Fruit fly (Drosophila melanogaster): ENCODE data around the gene CG5157.

The CG5157 gene

DNA sequence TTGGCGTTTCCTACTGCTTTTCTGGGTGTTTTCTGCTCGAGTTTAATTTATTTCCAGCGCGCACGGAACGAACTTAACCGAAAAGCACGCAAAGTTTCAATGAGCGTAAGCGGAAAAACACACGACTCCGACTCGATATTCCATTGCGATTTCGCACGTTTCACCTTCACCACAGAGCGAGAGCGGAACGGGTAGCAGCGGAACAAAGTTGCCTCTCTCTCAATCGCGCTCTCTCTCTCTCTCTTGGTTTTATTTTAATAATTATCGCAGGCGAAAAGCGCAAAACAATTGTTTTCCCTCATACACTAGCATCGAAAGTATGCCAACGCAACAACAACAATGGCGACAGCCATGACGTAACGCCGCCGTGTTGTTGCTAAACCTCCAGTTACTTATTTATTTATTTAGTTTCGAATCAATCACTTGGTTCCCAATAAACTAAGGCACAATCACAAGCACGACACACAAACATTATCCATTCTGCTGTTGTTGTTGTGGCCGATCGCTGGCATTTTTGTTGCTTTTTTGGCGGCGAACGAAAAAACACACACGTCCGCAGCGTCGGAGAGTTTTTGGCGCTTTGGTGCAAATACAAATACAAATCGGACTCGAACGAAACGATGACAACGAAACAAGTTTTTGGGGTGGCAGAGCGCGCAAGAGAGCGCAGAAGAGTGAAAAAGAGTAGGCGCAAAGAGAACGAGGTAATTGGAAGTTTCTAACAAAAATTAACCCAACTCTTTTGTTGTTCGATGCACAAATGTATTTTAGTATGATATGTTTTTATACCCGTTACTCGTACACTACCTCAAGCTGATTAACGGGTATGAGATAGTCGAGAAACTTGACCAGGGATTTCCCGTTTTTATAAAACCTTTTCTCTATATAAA lies 26.7 kb upstream of the CG5157 start, which contains the start of gene CG5151:
Gene CG5151 (minus strand): TSS at position 552 of the 890 bp plus-strand sequence.
- TF ChIP-seq CG5204 (GFP tag; optimal IDR thresholded peaks at IDR 0.05) (no peak), toe (GFP tag; optimal IDR thresholded peaks at IDR 0.05) (no peak), cnc (optimal IDR thresholded peaks at IDR 0.05) (no peak), Mnt (GFP tag; optimal IDR thresholded peaks at IDR 0.05) (peak; percentile 48), CG7045 (GFP tag; optimal IDR thresholded peaks at IDR 0.05) (peak; percentile 16), CG7101 (tag; optimal IDR thresholded peaks at IDR 0.05) (peak; percentile 32), CG1620 (GFP tag; optimal IDR thresholded peaks at IDR 0.05) (no peak), Clk (GFP tag; optimal IDR thresholded peaks at IDR 0.05) (no peak), CG33017 (tag; optimal IDR thresholded peaks at IDR 0.05) (peak; percentile 73), kay (GFP tag; ENCODE audit: borderline replicate concordance) (peak; percentile 32), bab1 (GFP tag; optimal IDR thresholded peaks at IDR 0.05) (peak; percentile 24), cic (GFP tag; optimal IDR thresholded peaks at IDR 0.05) (peak; percentile 68), CG11617 (GFP tag; optimal IDR thresholded peaks at IDR 0.05) (peak; percentile 21), tj (GFP tag; optimal IDR thresholded peaks at IDR 0.05) (peak; percentile 53), ovo (GFP tag; optimal IDR thresholded peaks at IDR 0.05) (no peak), Crg-1 (GFP tag; optimal IDR thresholded peaks at IDR 0.05) (peak; percentile 2), CG14711 (tag; optimal IDR thresholded peaks at IDR 0.05) (peak; percentile 5), Hr96 (GFP tag; optimal IDR thresholded peaks at IDR 0.05) (no peak), pad (GFP tag; optimal IDR thresholded peaks at IDR 0.05) (no peak), CG12768 (GFP tag; optimal IDR thresholded peaks at IDR 0.05) (peak; percentile 21)

DNA sequence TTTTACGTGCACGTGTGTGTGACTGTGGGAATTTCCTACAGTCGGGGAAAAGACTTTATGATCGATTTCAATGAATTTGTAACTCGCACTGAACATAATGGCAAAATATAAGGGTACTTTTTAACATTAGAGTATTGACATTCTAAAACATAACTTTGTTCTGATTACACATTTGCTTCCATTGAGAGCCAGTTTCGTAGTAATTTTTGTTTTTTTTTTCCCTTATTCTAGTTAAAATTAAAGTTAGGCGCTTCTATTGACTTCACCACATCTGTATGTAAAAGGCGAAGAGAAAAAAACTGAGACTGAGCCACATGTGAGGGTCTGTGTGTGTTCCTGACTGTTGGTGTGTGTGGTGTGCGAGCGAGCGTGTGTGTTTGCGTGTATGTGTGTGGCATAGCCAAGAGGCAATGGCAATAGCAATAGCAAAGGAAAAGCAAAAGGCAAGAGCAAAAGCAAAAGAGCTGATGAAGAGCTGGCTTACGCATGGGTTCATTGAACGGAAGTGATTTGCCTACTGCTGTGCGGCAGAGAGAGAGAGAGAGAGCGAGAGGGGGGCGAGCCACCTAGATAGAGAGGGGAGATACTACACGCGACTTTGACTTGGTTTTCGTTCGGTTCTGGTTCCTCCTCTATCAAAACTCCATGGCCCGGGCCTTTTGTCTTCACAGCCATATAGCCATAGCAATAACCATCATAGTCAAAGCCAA lies 24.3 kb upstream of the CG5157 start:
- TF ChIP-seq CG7101 (tag; optimal IDR thresholded peaks at IDR 0.05), result no peak
- TF ChIP-seq bab1 (GFP tag; optimal IDR thresholded peaks at IDR 0.05), result no peak
- peak; percentile 9 for TF ChIP-seq pad (GFP tag; optimal IDR thresholded peaks at IDR 0.05)
- no peak for TF ChIP-seq ovo (GFP tag; optimal IDR thresholded peaks at IDR 0.05)
- TF ChIP-seq tj (GFP tag; optimal IDR thresholded peaks at IDR 0.05), result peak; percentile 3
- TF ChIP-seq toe (GFP tag; optimal IDR thresholded peaks at IDR 0.05), result no peak
- no peak for TF ChIP-seq cic (GFP tag; optimal IDR thresholded peaks at IDR 0.05)
- TF ChIP-seq kay (GFP tag; ENCODE audit: borderline replicate concordance), result no peak
- peak; percentile 11 for TF ChIP-seq CG11617 (GFP tag; optimal IDR thresholded peaks at IDR 0.05)
- no peak for TF ChIP-seq Mnt (GFP tag; optimal IDR thresholded peaks at IDR 0.05)
- no peak for TF ChIP-seq cnc (optimal IDR thresholded peaks at IDR 0.05)
- TF ChIP-seq CG12768 (GFP tag; optimal IDR thresholded peaks at IDR 0.05), result peak; percentile 59
- TF ChIP-seq CG5204 (GFP tag; optimal IDR thresholded peaks at IDR 0.05), result peak; percentile 28
- TF ChIP-seq Clk (GFP tag; optimal IDR thresholded peaks at IDR 0.05), result no peak
- TF ChIP-seq Crg-1 (GFP tag; optimal IDR thresholded peaks at IDR 0.05), result no peak
- TF ChIP-seq Hr96 (GFP tag; optimal IDR thresholded peaks at IDR 0.05), result peak; percentile 44
- no peak for TF ChIP-seq CG1620 (GFP tag; optimal IDR thresholded peaks at IDR 0.05)
- TF ChIP-seq CG7045 (GFP tag; optimal IDR thresholded peaks at IDR 0.05), result peak; percentile 57
- peak; percentile 27 for TF ChIP-seq CG33017 (tag; optimal IDR thresholded peaks at IDR 0.05)
- peak; percentile 20 for TF ChIP-seq CG14711 (tag; optimal IDR thresholded peaks at IDR 0.05)

DNA sequence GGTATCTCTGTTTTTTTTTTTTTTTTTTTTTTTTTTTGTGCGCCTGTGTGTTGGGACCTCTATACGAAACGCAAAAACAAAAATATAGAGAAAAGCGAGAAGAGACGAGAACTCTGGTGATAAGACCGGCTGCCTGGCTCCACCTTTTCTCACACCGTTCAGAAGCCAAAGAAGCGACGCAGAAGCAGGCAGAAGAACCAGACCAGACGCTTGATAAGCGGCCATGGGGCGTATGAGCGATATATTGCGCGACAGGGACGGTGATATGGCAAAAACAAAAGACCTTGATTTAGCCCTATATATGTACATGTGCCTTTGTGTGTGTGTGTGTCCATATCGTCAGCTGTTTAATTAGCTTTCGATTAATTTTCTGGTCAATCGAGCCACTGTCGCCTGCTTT lies 23.5 kb upstream of the CG5157 start:
- TF ChIP-seq cnc (optimal IDR thresholded peaks at IDR 0.05), result peak; percentile 42 to 67
- no peak for TF ChIP-seq CG1620 (GFP tag; optimal IDR thresholded peaks at IDR 0.05)

DNA sequence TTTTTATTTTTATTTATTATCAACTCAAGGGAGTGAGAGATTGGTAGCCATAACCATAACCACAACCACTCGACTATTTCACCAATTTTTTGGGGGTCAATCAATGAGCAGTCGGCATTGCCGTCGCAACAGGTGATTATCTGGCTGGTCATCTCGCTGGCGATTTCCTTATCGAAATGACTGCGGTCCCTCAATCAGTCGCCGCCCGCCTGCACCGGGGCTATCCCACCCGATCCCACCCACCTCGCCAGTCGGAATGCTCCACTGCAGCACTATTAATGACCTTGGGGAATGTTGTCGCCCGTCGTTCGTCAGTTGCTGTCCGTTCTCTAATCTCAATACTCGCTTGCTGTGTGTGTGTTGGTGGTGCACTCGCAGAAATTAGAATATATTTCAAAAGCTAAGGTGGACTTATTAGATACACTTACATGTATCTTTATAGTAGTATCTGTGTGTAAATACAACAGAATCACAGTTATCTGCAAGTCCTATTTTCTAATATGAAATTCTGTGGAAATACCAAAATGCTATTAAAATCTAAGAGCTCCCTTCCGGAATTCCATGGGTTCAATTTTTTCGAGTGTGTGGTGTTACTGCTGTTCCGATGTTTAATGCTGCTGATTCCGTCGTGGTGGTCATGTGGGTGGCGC lies 22.9 kb upstream of the CG5157 start:
- TF ChIP-seq bab1 (GFP tag; optimal IDR thresholded peaks at IDR 0.05) (no peak), cic (GFP tag; optimal IDR thresholded peaks at IDR 0.05) (no peak), CG7045 (GFP tag; optimal IDR thresholded peaks at IDR 0.05) (peak; percentile 57), Mnt (GFP tag; optimal IDR thresholded peaks at IDR 0.05) (no peak), CG14711 (tag; optimal IDR thresholded peaks at IDR 0.05) (peak; percentile 33), CG33017 (tag; optimal IDR thresholded peaks at IDR 0.05) (no peak), Crg-1 (GFP tag; optimal IDR thresholded peaks at IDR 0.05) (no peak), toe (GFP tag; optimal IDR thresholded peaks at IDR 0.05) (peak; percentile 34), Clk (GFP tag; optimal IDR thresholded peaks at IDR 0.05) (no peak), cnc (optimal IDR thresholded peaks at IDR 0.05) (no peak), Hr96 (GFP tag; optimal IDR thresholded peaks at IDR 0.05) (peak; percentile 49), ovo (GFP tag; optimal IDR thresholded peaks at IDR 0.05) (peak; percentile 6), pad (GFP tag; optimal IDR thresholded peaks at IDR 0.05) (no peak), CG11617 (GFP tag; optimal IDR thresholded peaks at IDR 0.05) (no peak), CG12768 (GFP tag; optimal IDR thresholded peaks at IDR 0.05) (no peak), tj (GFP tag; optimal IDR thresholded peaks at IDR 0.05) (no peak), CG5204 (GFP tag; optimal IDR thresholded peaks at IDR 0.05) (peak; percentile 56), CG1620 (GFP tag; optimal IDR thresholded peaks at IDR 0.05) (no peak), kay (GFP tag; ENCODE audit: borderline replicate concordance) (peak; percentile 72), CG7101 (tag; optimal IDR thresholded peaks at IDR 0.05) (no peak)

DNA sequence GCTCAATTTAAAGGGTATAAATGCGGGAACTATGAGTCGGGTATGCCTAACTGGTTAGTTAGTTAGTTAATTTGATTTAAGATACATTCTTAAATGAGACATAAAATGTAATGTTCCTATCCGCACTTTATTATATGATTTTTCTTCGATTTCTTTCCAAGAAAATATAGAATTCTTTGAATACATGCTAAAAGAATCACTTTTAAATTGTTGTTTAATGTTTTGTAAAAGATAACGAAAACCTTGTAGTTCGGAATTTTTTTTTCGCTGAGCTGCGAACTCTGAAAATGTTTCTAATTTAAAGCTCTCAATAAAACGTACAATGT lies 22.4 kb upstream of the CG5157 start:
- TF ChIP-seq CG5204 (GFP tag; optimal IDR thresholded peaks at IDR 0.05) (peak; percentile 27), bab1 (GFP tag; optimal IDR thresholded peaks at IDR 0.05) (no peak), tj (GFP tag; optimal IDR thresholded peaks at IDR 0.05) (no peak), cic (GFP tag; optimal IDR thresholded peaks at IDR 0.05) (no peak), CG14711 (tag; optimal IDR thresholded peaks at IDR 0.05) (peak; percentile 9), toe (GFP tag; optimal IDR thresholded peaks at IDR 0.05) (no peak), kay (GFP tag; ENCODE audit: borderline replicate concordance) (no peak), CG12768 (GFP tag; optimal IDR thresholded peaks at IDR 0.05) (no peak), CG33017 (tag; optimal IDR thresholded peaks at IDR 0.05) (no peak), Clk (GFP tag; optimal IDR thresholded peaks at IDR 0.05) (no peak)
